Worm (Caenorhabditis elegans): ENCODE data around the gene C10E2.2.

C10E2.2 gene

ce11 chrX:16784038-16784437, 39.0 kb downstream of the C10E2.2 start:
- TF ChIP-seq mab-5 (tag; optimal IDR thresholded peaks at IDR 0.05) (no peak), nhr-76 (tag; optimal IDR thresholded peaks at IDR 0.05) (no peak), ham-2 (GFP tag; optimal IDR thresholded peaks at IDR 0.05) (no peak), pha-4 (tag; optimal IDR thresholded peaks at IDR 0.05) (no peak), hlh-1 (tag; optimal IDR thresholded peaks at IDR 0.05) (no peak), drap-1 (GFP tag; optimal IDR thresholded peaks at IDR 0.05) (no peak), nhr-2 (tag; optimal IDR thresholded peaks at IDR 0.05) (no peak), nhr-28 (tag; optimal IDR thresholded peaks at IDR 0.05) (no peak), ceh-43 (GFP tag; optimal IDR thresholded peaks at IDR 0.05) (no peak), M03D4.4 (tag; optimal IDR thresholded peaks at IDR 0.05) (no peak), unc-39 (tag; optimal IDR thresholded peaks at IDR 0.05) (no peak), tbx-8 (GFP tag; optimal IDR thresholded peaks at IDR 0.05) (no peak)

- TF ChIP-seq nhr-76 (tag; optimal IDR thresholded peaks at IDR 0.05) (no peak), ces-1 (GFP tag; optimal IDR thresholded peaks at IDR 0.05) (no peak), ceh-39 (tag; optimal IDR thresholded peaks at IDR 0.05) (no peak), tbx-8 (GFP tag; optimal IDR thresholded peaks at IDR 0.05) (no peak), drap-1 (GFP tag; optimal IDR thresholded peaks at IDR 0.05) (no peak), ceh-43 (GFP tag; optimal IDR thresholded peaks at IDR 0.05) (no peak), sem-2 (GFP tag; optimal IDR thresholded peaks at IDR 0.05) (no peak), nhr-12 (tag; optimal IDR thresholded peaks at IDR 0.05) (no peak), nhr-237 (tag; optimal IDR thresholded peaks at IDR 0.05) (no peak), unc-39 (tag; optimal IDR thresholded peaks at IDR 0.05) (no peak), cnd-1 (tag; optimal IDR thresholded peaks at IDR 0.05) (no peak), ceh-83 (GFP tag; optimal IDR thresholded peaks at IDR 0.05) (no peak), lsy-2 (tag; optimal IDR thresholded peaks at IDR 0.05) (no peak), pha-4 (tag; optimal IDR thresholded peaks at IDR 0.05) (no peak), elt-3 (tag; optimal IDR thresholded peaks at IDR 0.05) (no peak), elt-1 (tag; optimal IDR thresholded peaks at IDR 0.05; ENCODE audit: borderline replicate concordance, insufficient read depth) (no peak)
Measured at ce11 chrX:16786021-16786488, 41.0 kb downstream of the C10E2.2 start, which contains the start of gene T01C8.2. Gene T01C8.2, plus strand, starts transcription at chrX:16786438.

ce11 chrX:16787152-16787551, 42.1 kb downstream of the C10E2.2 start:
- no peak for TF ChIP-seq blmp-1 (tag; optimal IDR thresholded peaks at IDR 0.05)
- TF ChIP-seq lin-13 (tag; optimal IDR thresholded peaks at IDR 0.05), result no peak
- no peak for TF ChIP-seq ztf-11 (tag; optimal IDR thresholded peaks at IDR 0.05)
- no peak for TF ChIP-seq ceh-83 (GFP tag; optimal IDR thresholded peaks at IDR 0.05)
- no peak for TF ChIP-seq elt-1 (tag; optimal IDR thresholded peaks at IDR 0.05; ENCODE audit: borderline replicate concordance, insufficient read depth)
- no peak for TF ChIP-seq pha-4 (tag; optimal IDR thresholded peaks at IDR 0.05)
- no peak for TF ChIP-seq ceh-43 (GFP tag; optimal IDR thresholded peaks at IDR 0.05)
- TF ChIP-seq unc-39 (tag; optimal IDR thresholded peaks at IDR 0.05), result no peak
- no peak for TF ChIP-seq mls-2 (tag; optimal IDR thresholded peaks at IDR 0.05)

DNA sequence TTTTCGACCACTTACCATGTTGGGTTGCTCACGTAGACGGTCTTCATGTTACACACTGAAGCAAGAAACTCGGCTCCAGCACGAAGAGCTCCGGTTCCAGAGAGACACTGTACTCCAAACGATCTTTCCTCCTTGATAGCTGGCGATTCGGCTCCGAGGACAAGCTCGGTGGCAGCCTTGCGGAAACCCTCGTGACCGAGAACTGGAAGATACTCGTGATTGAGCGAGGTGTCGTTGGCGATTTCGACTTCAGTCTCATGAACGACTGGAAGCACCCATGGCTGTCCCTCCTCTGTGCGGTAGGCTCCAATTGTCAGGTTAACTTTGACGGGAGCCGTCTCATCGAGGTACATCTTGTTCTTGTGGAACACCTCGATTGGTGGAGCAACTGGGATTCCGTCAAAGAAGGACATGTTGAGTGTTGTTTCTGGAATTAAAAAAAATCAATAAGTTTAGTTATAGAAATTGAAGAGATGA, 47.7 kb downstream of the C10E2.2 start, which contains the start of gene got-1.2:
TSS of gene got-1.2 (minus strand) at position 427 of the 477 bp plus-strand sequence.
- TF ChIP-seq pha-4 (tag; optimal IDR thresholded peaks at IDR 0.05), result no peak
- no peak for TF ChIP-seq unc-62 (GFP tag; optimal IDR thresholded peaks at IDR 0.05)
- TF ChIP-seq unc-39 (tag; optimal IDR thresholded peaks at IDR 0.05), result no peak
- no peak for TF ChIP-seq drap-1 (GFP tag; optimal IDR thresholded peaks at IDR 0.05)
- TF ChIP-seq ces-1 (GFP tag; optimal IDR thresholded peaks at IDR 0.05), result no peak
- TF ChIP-seq nhr-2 (tag; optimal IDR thresholded peaks at IDR 0.05), result no peak
- TF ChIP-seq lsy-2 (tag; optimal IDR thresholded peaks at IDR 0.05), result no peak
- TF ChIP-seq zip-8 (tag; optimal IDR thresholded peaks at IDR 0.05), result no peak
- TF ChIP-seq unc-120 (tag; optimal IDR thresholded peaks at IDR 0.05; ENCODE audit: poor library complexity, severe bottlenecking), result no peak
- TF ChIP-seq elt-3 (tag; optimal IDR thresholded peaks at IDR 0.05), result no peak
- TF ChIP-seq flh-1 (GFP tag; optimal IDR thresholded peaks at IDR 0.05), result no peak

DNA sequence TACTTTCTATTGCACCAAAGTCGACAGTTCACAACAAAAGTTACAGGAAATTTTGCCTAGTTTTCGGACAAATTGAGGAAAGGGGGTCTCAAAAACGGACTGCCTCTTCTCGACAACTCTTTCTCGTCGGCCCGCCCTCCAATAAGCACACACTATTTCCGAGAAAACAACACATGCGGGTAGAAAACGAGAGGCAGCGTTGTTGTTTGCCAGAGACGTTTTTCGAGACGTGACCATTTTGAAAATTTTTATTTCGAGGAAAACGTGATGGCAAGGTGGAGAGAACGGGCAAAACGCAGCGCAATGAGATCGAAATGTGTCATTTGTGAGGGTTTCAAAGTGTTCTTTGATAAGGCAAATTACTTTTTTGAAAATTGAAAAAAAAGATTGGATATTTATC, 48.4 kb downstream of the C10E2.2 start:
- TF ChIP-seq sptf-1 (tag; optimal IDR thresholded peaks at IDR 0.05) (no peak), blmp-1 (tag; optimal IDR thresholded peaks at IDR 0.05) (no peak), elt-1 (tag; optimal IDR thresholded peaks at IDR 0.05; ENCODE audit: borderline replicate concordance, insufficient read depth) (no peak), pha-4 (tag; optimal IDR thresholded peaks at IDR 0.05) (no peak), nhr-12 (tag; optimal IDR thresholded peaks at IDR 0.05) (no peak), elt-3 (tag; optimal IDR thresholded peaks at IDR 0.05) (no peak), tbx-8 (GFP tag; optimal IDR thresholded peaks at IDR 0.05) (no peak), unc-62 (GFP tag; optimal IDR thresholded peaks at IDR 0.05) (no peak), ceh-39 (tag; optimal IDR thresholded peaks at IDR 0.05) (no peak), M03D4.4 (tag; optimal IDR thresholded peaks at IDR 0.05) (no peak)

All from whole organism, mixed stage, embryonic.